Worm (Caenorhabditis elegans) whole organism, mixed stage, embryonic: ENCODE measurements around the gene set-20.

Source experiments
- nhr-28 ChIP-seq: fragments of 150-350 bp; optimal IDR thresholded peaks from 2 replicates; lab custom pipeline; 2014; ENCODE audit warnings: missing biosample characterization, missing genetic modification characterization
- pha-4 ChIP-seq: fragments of 150-350 bp; optimal IDR thresholded peaks from 2 replicates; lab custom pipeline; 2018; ENCODE audit warnings: missing biosample characterization, missing genetic modification reagents, missing genetic modification characterization
- unc-62 ChIP-seq: fragments of 150-350 bp; optimal IDR thresholded peaks from 2 replicates; lab custom pipeline; 2014; ENCODE audit warnings: missing biosample characterization, missing genetic modification reagents, missing genetic modification characterization
- zip-8 ChIP-seq: fragments of 150-350 bp; optimal IDR thresholded peaks from 2 replicates; lab custom pipeline; 2014; ENCODE audit warnings: missing biosample characterization, missing genetic modification characterization
- ztf-11 ChIP-seq: fragments of 150-350 bp; optimal IDR thresholded peaks from 2 replicates; lab custom pipeline; 2014; ENCODE audit warnings: missing biosample characterization, missing genetic modification characterization

DNA sequence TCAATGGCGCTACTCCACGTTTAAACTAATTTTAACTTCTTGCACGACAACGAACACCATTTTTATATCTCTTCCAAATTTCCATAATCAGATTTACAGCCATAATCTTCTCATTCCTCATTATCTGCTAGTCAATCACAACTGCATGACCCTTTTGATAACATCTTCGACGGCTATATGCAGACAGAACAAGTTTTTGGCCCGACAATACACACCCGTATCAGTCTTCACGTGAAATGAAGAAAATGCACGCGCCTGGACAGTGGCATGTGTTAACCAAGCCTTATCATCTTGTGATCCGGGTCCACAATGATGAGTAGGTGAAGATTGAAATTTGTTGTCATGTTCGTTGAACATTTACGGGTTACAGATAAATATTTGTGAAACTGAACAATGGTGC lies 40.4 kb downstream of the set-20 start:
- TF ChIP-seq unc-62 (GFP tag; lab: Kevin White, UChicago) = no peak
- no peak for TF ChIP-seq ztf-11 (tag; lab: Kevin White, UChicago)
- TF ChIP-seq nhr-28 = no peak
- TF ChIP-seq zip-8 (tag; lab: Kevin White, UChicago) = no peak
- no peak for TF ChIP-seq pha-4 (tag; lab: Kevin White, UChicago)
